Worm (Caenorhabditis elegans) whole organism, L3 larva: ENCODE data around the gene ZK688.1.

Experiments
- R02D3.7 ChIP-seq: fragments of 150-350 bp; optimal IDR thresholded peaks from 2 replicates; lab custom pipeline; 2014; ENCODE audit warnings: missing biosample characterization, missing genetic modification characterization
- ZK546.5 ChIP-seq: sonication (generic microtip); optimal IDR thresholded peaks from 2 replicates; lab custom pipeline; 2017; ENCODE audit warnings: missing biosample characterization, missing genetic modification characterization
- ama-1 ChIP-seq: fragments of 150-350 bp; optimal IDR thresholded peaks from 2 replicates; lab custom pipeline; 2018
- ceh-16 ChIP-seq: sonication (generic microtip); optimal IDR thresholded peaks from 2 replicates; lab custom pipeline; 2017; ENCODE audit warnings: missing biosample characterization, missing genetic modification characterization
- ceh-28 ChIP-seq: fragments of 150-350 bp; optimal IDR thresholded peaks from 2 replicates; lab custom pipeline; 2014; ENCODE audit warnings: missing biosample characterization, missing genetic modification reagents, missing genetic modification characterization
- ceh-9 ChIP-seq: sonication (generic microtip); optimal IDR thresholded peaks from 2 replicates; lab custom pipeline; 2018; ENCODE audit warnings: missing biosample characterization, missing genetic modification characterization
- daf-12 ChIP-seq: fragments of 150-350 bp; optimal IDR thresholded peaks from 2 replicates; lab custom pipeline; 2014; ENCODE audit warnings: missing biosample characterization, missing genetic modification reagents, missing genetic modification characterization
- egl-5 ChIP-seq: fragments of 150-350 bp; optimal IDR thresholded peaks from 2 replicates; lab custom pipeline; 2017; ENCODE audit warnings: missing biosample characterization, missing genetic modification reagents, missing genetic modification characterization, inconsistent platforms
- elt-2 ChIP-seq: sonication (generic microtip); optimal IDR thresholded peaks from 2 replicates; lab custom pipeline; 2016; ENCODE audit warnings: missing genetic modification reagents, mild to moderate bottlenecking, missing genetic modification characterization, missing compliant biosample characterization
- elt-3 ChIP-seq, 3 experiments: fragments of 150-350 bp in 1 of 3; sonication (generic microtip) in 2 of 3; optimal IDR thresholded peaks; 2 replicates in 2 of 3; 4 replicates in 1 of 3; lab custom pipeline; 2014 to 2017; ENCODE audit warnings: missing biosample characterization in 3 of 3, missing genetic modification characterization in 3 of 3
- eor-1 ChIP-seq, 2 experiments: fragments of 150-350 bp; optimal IDR thresholded peaks; 2 replicates each; lab custom pipeline; 2014 to 2018; ENCODE audit warnings: missing biosample characterization in 2 of 2, missing genetic modification characterization in 2 of 2
- fkh-10 ChIP-seq: sonication (generic microtip); optimal IDR thresholded peaks from 2 replicates; lab custom pipeline; 2017; ENCODE audit warnings: missing biosample characterization, missing genetic modification reagents, missing genetic modification characterization
- fkh-2 ChIP-seq: fragments of 150-350 bp; optimal IDR thresholded peaks from 2 replicates; lab custom pipeline; 2014; ENCODE audit warnings: missing biosample characterization, missing genetic modification reagents, missing genetic modification characterization
- fos-1 ChIP-seq: fragments of 150-350 bp; optimal IDR thresholded peaks from 2 replicates; lab custom pipeline; 2014; ENCODE audit warnings: missing biosample characterization, missing genetic modification characterization
- hmg-11 ChIP-seq: sonication (generic microtip); optimal IDR thresholded peaks from 2 replicates; lab custom pipeline; 2016; ENCODE audit warnings: missing genetic modification characterization, missing compliant biosample characterization
- jun-1 ChIP-seq: fragments of 150-350 bp; optimal IDR thresholded peaks from 2 replicates; lab custom pipeline; 2014; ENCODE audit warnings: missing biosample characterization, missing genetic modification reagents, missing genetic modification characterization
- lin-15B ChIP-seq: fragments of 150-350 bp; optimal IDR thresholded peaks from 2 replicates; lab custom pipeline; 2014; ENCODE audit warnings: missing biosample characterization, missing genetic modification characterization
- lin-39 ChIP-seq: fragments of 150-350 bp; optimal IDR thresholded peaks from 2 replicates; lab custom pipeline; 2018; ENCODE audit warnings: missing biosample characterization, missing genetic modification reagents, missing genetic modification characterization
- mml-1 ChIP-seq: fragments of 150-350 bp; sonication (generic microtip); optimal IDR thresholded peaks from 3 replicates; lab custom pipeline; 2014; ENCODE audit warnings: missing biosample characterization, missing genetic modification characterization
- nfya-1 ChIP-seq: sonication (generic microtip); optimal IDR thresholded peaks from 2 replicates; lab custom pipeline; 2017; ENCODE audit warnings: missing genetic modification characterization, mild to moderate bottlenecking, missing compliant biosample characterization, antibody characterized with exemption, moderate library complexity; ENCODE audit not compliant: insufficient read depth
- nhr-11 ChIP-seq: fragments of 150-350 bp; optimal IDR thresholded peaks from 2 replicates; lab custom pipeline; 2014; ENCODE audit warnings: missing biosample characterization, missing genetic modification characterization
- nhr-23 ChIP-seq: fragments of 150-350 bp; optimal IDR thresholded peaks from 2 replicates; lab custom pipeline; 2014; ENCODE audit warnings: missing biosample characterization, missing genetic modification reagents, missing genetic modification characterization
- nhr-25 ChIP-seq: sonication (generic microtip); optimal IDR thresholded peaks from 2 replicates; lab custom pipeline; 2017; ENCODE audit warnings: missing biosample characterization, missing genetic modification characterization
- nhr-43 ChIP-seq: sonication (generic microtip); optimal IDR thresholded peaks from 2 replicates; lab custom pipeline; 2016; ENCODE audit warnings: mild to moderate bottlenecking, missing genetic modification characterization, missing compliant biosample characterization; ENCODE audit not compliant: poor library complexity, severe bottlenecking
- nhr-67 ChIP-seq: fragments of 150-350 bp; optimal IDR thresholded peaks from 2 replicates; lab custom pipeline; 2014; ENCODE audit warnings: missing biosample characterization, missing genetic modification characterization
- nhr-77 ChIP-seq: fragments of 150-350 bp; optimal IDR thresholded peaks from 2 replicates; lab custom pipeline; 2014; ENCODE audit warnings: missing biosample characterization, missing genetic modification characterization
- pha-4 ChIP-seq: fragments of 150-350 bp; optimal IDR thresholded peaks from 2 replicates; lab custom pipeline; 2014; ENCODE audit warnings: missing biosample characterization, missing genetic modification reagents, missing genetic modification characterization
- sea-2 ChIP-seq: fragments of 150-350 bp; sonication (generic microtip); optimal IDR thresholded peaks from 4 replicates; lab custom pipeline; 2014; ENCODE audit warnings: missing biosample characterization, missing genetic modification reagents, missing genetic modification characterization
- snpc-4 ChIP-seq: fragments of 150-350 bp; optimal IDR thresholded peaks from 2 replicates; lab custom pipeline; 2014; ENCODE audit warnings: missing biosample characterization, missing genetic modification characterization
- tbx-2 ChIP-seq: sonication (generic microtip); optimal IDR thresholded peaks from 2 replicates; lab custom pipeline; 2016; ENCODE audit warnings: mild to moderate bottlenecking, missing genetic modification characterization, missing compliant biosample characterization
- unc-62 ChIP-seq: fragments of 150-350 bp; sonication (generic microtip); optimal IDR thresholded peaks from 4 replicates; lab custom pipeline; 2014; ENCODE audit warnings: missing biosample characterization, missing genetic modification reagents, missing genetic modification characterization
- zag-1 ChIP-seq: fragments of 150-350 bp; optimal IDR thresholded peaks from 2 replicates; lab custom pipeline; 2014; ENCODE audit warnings: missing biosample characterization, missing genetic modification characterization
- ztf-11 ChIP-seq: fragments of 150-350 bp; optimal IDR thresholded peaks from 2 replicates; lab custom pipeline; 2014; ENCODE audit warnings: missing biosample characterization, missing genetic modification characterization
- ztf-4 ChIP-seq: fragments of 150-350 bp; optimal IDR thresholded peaks from 2 replicates; lab custom pipeline; 2014; ENCODE audit warnings: missing biosample characterization, missing genetic modification characterization

The ZK688.1 gene

DNA sequence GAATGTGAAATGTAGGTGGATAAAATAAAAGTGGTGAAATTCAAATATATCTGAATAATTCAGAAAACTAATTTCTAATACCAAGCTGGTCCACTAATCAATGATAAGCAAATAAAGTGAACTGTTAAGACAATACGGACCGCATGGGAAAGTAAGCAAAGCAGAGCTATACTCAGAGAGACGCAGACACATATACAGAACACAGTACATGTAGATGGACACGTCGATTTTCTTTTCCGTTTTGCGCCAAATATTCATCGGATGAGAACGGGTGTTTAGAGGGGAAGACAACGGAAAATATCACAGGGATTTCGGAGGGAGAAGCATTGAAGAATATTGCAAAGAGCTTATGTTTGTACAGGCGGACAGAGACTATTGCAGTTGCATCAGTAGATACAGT lies 16.6 kb downstream of the ZK688.1 start:
- peak; percentile 3 for TF ChIP-seq snpc-4 (tag; lab: Kevin White, UChicago)
- no peak for TF ChIP-seq tbx-2 (tag; lab: Kevin White, UChicago)
- no peak for TF ChIP-seq fkh-10 (GFP tag; lab: Kevin White, UChicago)
- TF ChIP-seq elt-3 (tag; optimal IDR thresholded peaks at IDR 0.05; lab: Kevin White, UChicago) = no peak
- TF ChIP-seq ama-1 = no peak
- TF ChIP-seq unc-62 (GFP tag; lab: Kevin White, UChicago) = no peak
- no peak for TF ChIP-seq daf-12
- TF ChIP-seq pha-4 (tag; lab: Kevin White, UChicago) = peak; percentile 48
- TF ChIP-seq, all 47 proteins: peak for 2

DNA sequence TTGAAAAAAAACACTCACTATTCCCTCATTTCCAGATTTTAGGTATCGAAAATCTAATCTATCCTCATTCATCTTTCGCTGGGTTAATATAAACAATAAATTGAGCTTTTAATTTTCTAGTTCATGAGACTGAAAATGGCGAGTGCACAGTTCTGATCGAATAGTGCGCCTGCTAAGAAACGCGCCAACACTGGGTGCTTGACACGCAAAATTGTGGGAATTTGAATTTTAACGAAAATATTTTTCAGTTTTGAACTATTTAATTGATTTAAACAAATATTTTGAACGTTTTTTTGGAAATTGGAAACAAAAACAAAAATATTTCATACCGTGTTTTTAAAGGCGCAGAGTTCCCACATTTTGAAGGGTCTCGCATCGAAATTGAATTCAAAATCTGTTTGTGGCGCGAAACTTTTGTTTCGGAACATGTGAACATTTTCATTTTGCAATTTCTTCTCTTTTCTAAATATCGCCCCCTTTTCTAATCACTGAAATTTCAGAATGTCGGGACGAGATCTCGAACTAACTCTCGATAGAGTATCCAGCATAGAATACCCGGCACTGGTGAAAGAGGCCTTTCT lies 19.3 kb downstream of the ZK688.1 start, which contains the start of the genes C29E4.13 and npp-15:
Gene C29E4.13 (minus strand): TSS at position 169 of the 581 bp plus-strand sequence.
Gene npp-15 (plus strand): TSS at position 495 of the 581 bp plus-strand sequence.
- peak; percentile 10 for TF ChIP-seq snpc-4 (tag; lab: Kevin White, UChicago)
- peak; percentile 8 for TF ChIP-seq nhr-25 (tag; lab: Kevin White, UChicago)
- TF ChIP-seq ztf-11 (tag; lab: Kevin White, UChicago) = no peak
- no peak for TF ChIP-seq fkh-2 (tag; lab: Kevin White, UChicago)
- no peak for TF ChIP-seq nfya-1 (tag; lab: Kevin White, UChicago)
- TF ChIP-seq tbx-2 (tag; lab: Kevin White, UChicago) = no peak
- TF ChIP-seq pha-4 (tag; lab: Kevin White, UChicago) = peak; percentile 71
- TF ChIP-seq nhr-67 (tag; lab: Kevin White, UChicago) = no peak
- TF ChIP-seq sea-2 (GFP tag; lab: Kevin White, UChicago) = no peak
- peak; percentile 13 for TF ChIP-seq nhr-23 (tag; lab: Kevin White, UChicago)
- TF ChIP-seq ceh-16 (tag; lab: Kevin White, UChicago) = no peak
- no peak for TF ChIP-seq eor-1 (tag; optimal IDR thresholded peaks at IDR 0.05; lab: Kevin White, UChicago)
- no peak for TF ChIP-seq lin-39 (tag; lab: Kevin White, UChicago)
- TF ChIP-seq ceh-9 (tag; lab: Kevin White, UChicago) = no peak
- no peak for TF ChIP-seq ceh-28 (tag; lab: Kevin White, UChicago)
- TF ChIP-seq jun-1 = no peak
- TF ChIP-seq nhr-77 (tag; lab: Kevin White, UChicago) = no peak
- no peak for TF ChIP-seq nhr-11 (tag; lab: Kevin White, UChicago)
- TF ChIP-seq mml-1 (tag; lab: Kevin White, UChicago) = no peak
- no peak for TF ChIP-seq ZK546.5 (tag; lab: Kevin White, UChicago)
- no peak for TF ChIP-seq nhr-43 (tag; lab: Kevin White, UChicago)
- TF ChIP-seq ztf-4 (tag; lab: Kevin White, UChicago) = no peak
- no peak for TF ChIP-seq daf-12
- peak; percentile 61 for TF ChIP-seq lin-15B (tag; lab: Kevin White, UChicago)
- peak; percentile 19 for TF ChIP-seq elt-2 (tag; lab: Kevin White, UChicago)
- no peak for TF ChIP-seq fos-1 (tag; lab: Kevin White, UChicago)
- TF ChIP-seq R02D3.7 = no peak

DNA sequence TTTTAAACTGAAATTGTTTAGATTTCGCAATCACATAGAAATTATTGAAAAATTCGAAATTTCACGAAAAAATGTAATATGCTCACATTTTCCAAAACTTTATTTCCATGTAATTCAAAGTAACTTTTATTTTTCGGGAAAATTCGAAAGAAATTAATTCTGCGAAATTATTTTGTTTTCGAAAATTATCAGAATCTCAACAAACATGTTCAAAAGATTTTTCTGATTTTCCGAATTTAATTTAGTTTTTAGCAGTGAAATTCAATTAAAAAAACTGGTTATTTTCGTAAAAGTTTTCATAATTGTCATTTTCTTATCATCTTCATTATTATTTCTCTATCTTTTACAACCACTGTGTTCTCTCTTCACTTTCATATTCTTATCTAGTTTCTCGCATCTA lies 23.9 kb downstream of the ZK688.1 start, which contains the start of gene ran-2:
Gene ran-2 (plus strand): TSS at position 301 of the 400 bp plus-strand sequence.
- no peak for TF ChIP-seq egl-5 (tag; lab: Kevin White, UChicago)
- peak; percentile 39 for TF ChIP-seq elt-2 (tag; lab: Kevin White, UChicago)
- TF ChIP-seq eor-1 (tag; optimal IDR thresholded peaks at IDR 0.05; lab: Kevin White, UChicago) = no peak
- TF ChIP-seq lin-15B (tag; lab: Kevin White, UChicago) = no peak

DNA sequence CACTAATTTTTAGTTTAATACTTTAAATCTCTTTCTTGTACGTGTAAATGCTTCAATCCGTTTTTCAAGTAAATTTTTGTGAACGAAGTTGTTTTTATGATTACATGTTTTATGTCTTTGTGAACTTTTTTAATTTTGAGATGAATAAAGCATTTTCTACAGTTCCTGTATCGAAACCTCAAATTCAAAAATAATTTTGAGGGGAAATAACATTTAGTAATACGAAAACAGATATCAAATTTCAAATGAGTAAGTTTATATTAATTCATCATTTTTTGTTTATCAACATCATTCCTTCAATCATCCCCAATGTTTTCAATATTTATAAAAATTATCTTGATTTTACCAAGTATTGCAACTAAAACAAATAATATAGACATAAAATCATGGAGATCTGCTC lies 28.2 kb downstream of the ZK688.1 start, which contains the start of gene C29E4.10:
Gene C29E4.10 (plus strand): TSS at position 301 of the 400 bp plus-strand sequence.
- no peak for TF ChIP-seq ama-1
- no peak for TF ChIP-seq zag-1 (tag; lab: Kevin White, UChicago)
- TF ChIP-seq ztf-11 (tag; lab: Kevin White, UChicago) = no peak
- TF ChIP-seq hmg-11 (tag; lab: Kevin White, UChicago) = no peak
- no peak for TF ChIP-seq lin-39 (tag; lab: Kevin White, UChicago)
